Worm (Caenorhabditis elegans): Measurements from ENCODE around the gene Y41C4A.11.

ce11 chrIII:11750817-11751216 is 31.2 kb downstream of the Y41C4A.11 start:
- no peak for TF ChIP-seq hmbx-1 (tag; optimal IDR thresholded peaks at IDR 0.05)
- TF ChIP-seq pes-1 (GFP tag; IDR thresholded peaks at IDR 0.05): no peak
- TF ChIP-seq flt-1 (GFP tag; IDR thresholded peaks at IDR 0.05): no peak
- TF ChIP-seq ama-1 (optimal IDR thresholded peaks at IDR 0.05): no peak
- TF ChIP-seq tra-4 (tag; optimal IDR thresholded peaks at IDR 0.05): no peak
- no peak for TF ChIP-seq scrt-1 (GFP tag; IDR thresholded peaks at IDR 0.05)

Data from whole organism, early embryonic.